Fruit fly (Drosophila melanogaster) whole organism, embryonic: ENCODE results near the gene CG6083.
A peak's percentile ranks its signal among the peaks of the same experiment; 100 is the strongest.

Source experiments
- Antp ChIP-seq: fragments of 200-800 bp; sonication (Bioruptor generic); optimal IDR thresholded peaks from 3 replicates; lab custom pipeline; 2016; ENCODE audit warnings: missing biosample characterization, missing genetic modification characterization
- Asciz ChIP-seq: fragments of 200-800 bp; sonication (Bioruptor generic); optimal IDR thresholded peaks from 2 replicates; lab custom pipeline; 2017; ENCODE audit warnings: missing biosample characterization, mild to moderate bottlenecking, missing genetic modification characterization, missing genetic modification reagents
- Atf-2 ChIP-seq: fragments of 200-800 bp; sonication (Bioruptor generic); optimal IDR thresholded peaks from 2 replicates; lab custom pipeline; 2016; ENCODE audit warnings: missing biosample characterization, missing genetic modification characterization
- Atf6 ChIP-seq: fragments of 200-800 bp; sonication (Bioruptor generic); IDR thresholded peaks from 2 replicates; pipeline ENCODE4 v1.3.6; 2022; ENCODE audit warnings: missing biosample characterization, missing genetic modification characterization
- CG10267 ChIP-seq: fragments of 200-800 bp; sonication (Bioruptor generic); optimal IDR thresholded peaks from 2 replicates; lab custom pipeline; 2018; ENCODE audit warnings: missing biosample characterization, mild to moderate bottlenecking, missing genetic modification characterization, moderate library complexity
- CG10321 ChIP-seq: fragments of 200-800 bp; sonication (Bioruptor generic); IDR thresholded peaks from 2 replicates; pipeline ENCODE4 v1.3.6; 2022; ENCODE audit warnings: missing biosample characterization, missing genetic modification characterization
- CG10462 ChIP-seq: fragments of 200-800 bp; sonication (Bioruptor generic); optimal IDR thresholded peaks from 2 replicates; lab custom pipeline; 2016; ENCODE audit warnings: missing biosample characterization, missing genetic modification characterization
- CG11247 ChIP-seq: fragments of 200-800 bp; sonication (Bioruptor generic); IDR thresholded peaks from 2 replicates; pipeline ENCODE4 v1.3.6; 2022; ENCODE audit warnings: missing biosample characterization, missing genetic modification characterization
- CG11456 ChIP-seq: fragments of 200-800 bp; sonication (Bioruptor generic); IDR thresholded peaks from 3 replicates; pipeline ENCODE4 v1.3.6; 2022; ENCODE audit warnings: missing biosample characterization, missing genetic modification characterization
- CG11695 ChIP-seq: fragments of 200-800 bp; sonication (Bioruptor generic); IDR thresholded peaks from 3 replicates; pipeline ENCODE4 v1.3.6; 2022; ENCODE audit warnings: missing biosample characterization, missing genetic modification characterization
- CG12071 ChIP-seq: fragments of 200-800 bp; sonication (Bioruptor generic); optimal IDR thresholded peaks from 3 replicates; lab custom pipeline; 2018; ENCODE audit warnings: missing biosample characterization, mild to moderate bottlenecking, missing genetic modification characterization
- CG17328 ChIP-seq: fragments of 200-800 bp; sonication (Bioruptor generic); IDR thresholded peaks from 2 replicates; pipeline ENCODE4 v1.3.6; 2022; ENCODE audit warnings: missing biosample characterization, missing genetic modification characterization
- CG17612 ChIP-seq: fragments of 200-800 bp; sonication (Bioruptor generic); IDR thresholded peaks from 2 replicates; pipeline ENCODE4 v1.3.6; 2022; ENCODE audit warnings: missing biosample characterization, missing genetic modification characterization
- CG17912 ChIP-seq: fragments of 200-800 bp; sonication (Bioruptor generic); optimal IDR thresholded peaks from 2 replicates; lab custom pipeline; 2018; ENCODE audit warnings: missing biosample characterization, mild to moderate bottlenecking, missing genetic modification characterization
- CG2116 ChIP-seq: fragments of 200-800 bp; sonication (Bioruptor generic); optimal IDR thresholded peaks from 3 replicates; lab custom pipeline; 2018; ENCODE audit warnings: missing biosample characterization, mild to moderate bottlenecking, missing genetic modification characterization
- CG2129 ChIP-seq: fragments of 200-800 bp; sonication (Bioruptor generic); IDR thresholded peaks from 2 replicates; pipeline ENCODE4 v1.3.6; 2022; ENCODE audit warnings: missing biosample characterization, missing genetic modification characterization; ENCODE audit not compliant: partially characterized antibody
- CG34376 ChIP-seq: fragments of 200-800 bp; sonication (Bioruptor generic); optimal IDR thresholded peaks from 2 replicates; lab custom pipeline; 2018; ENCODE audit warnings: missing biosample characterization, mild to moderate bottlenecking, missing genetic modification characterization
- CG3726 ChIP-seq: fragments of 200-800 bp; sonication (Bioruptor generic); IDR thresholded peaks from 3 replicates; pipeline ENCODE4, ENCODE4 v1.3.6; 2022; ENCODE audit warnings: missing biosample characterization, missing genetic modification characterization
- CG42726 ChIP-seq: fragments of 200-800 bp; sonication (Bioruptor generic); IDR thresholded peaks from 2 replicates; pipeline ENCODE4 v1.3.6; 2022; ENCODE audit warnings: missing biosample characterization, missing genetic modification characterization; ENCODE audit not compliant: partially characterized antibody
- CG7271 ChIP-seq: fragments of 200-800 bp; sonication (Bioruptor generic); optimal IDR thresholded peaks from 2 replicates; lab custom pipeline; 2018; ENCODE audit warnings: missing biosample characterization, mild to moderate bottlenecking, missing genetic modification characterization, moderate library complexity
- CG7357 ChIP-seq: fragments of 200-800 bp; sonication (Bioruptor generic); IDR thresholded peaks from 3 replicates; pipeline ENCODE4 v1.3.6; 2022; ENCODE audit warnings: missing biosample characterization, missing genetic modification characterization
- CG8388 ChIP-seq: fragments of 200-800 bp; sonication (Bioruptor generic); optimal IDR thresholded peaks from 2 replicates; lab custom pipeline; 2019; ENCODE audit warnings: missing biosample characterization, mild to moderate bottlenecking, missing genetic modification characterization, moderate library complexity
- Dip2 ChIP-seq: fragments of 200-800 bp; sonication (Bioruptor generic); IDR thresholded peaks from 2 replicates; pipeline ENCODE4 v1.3.6; 2022; ENCODE audit warnings: missing biosample characterization, missing genetic modification characterization
- E2f2 ChIP-seq: fragments of 200-800 bp; sonication (Bioruptor generic); IDR thresholded peaks from 2 replicates; pipeline ENCODE4 v1.3.6; 2022; ENCODE audit warnings: missing biosample characterization, missing genetic modification characterization
- GATAe ChIP-seq: fragments of 200-800 bp; sonication (Bioruptor generic); conservative IDR thresholded peaks from 2 replicates; pipeline ENCODE4 v1.3.6; 2022; ENCODE audit warnings: missing biosample characterization, missing genetic modification characterization
- Gug ChIP-seq: fragments of 200-800 bp; sonication (Bioruptor generic); IDR thresholded peaks from 4 replicates; pipeline ENCODE4 v1.3.6; 2022; ENCODE audit warnings: missing biosample characterization, missing genetic modification characterization
- H2.0 ChIP-seq: fragments of 200-800 bp; sonication (Bioruptor generic); IDR thresholded peaks from 2 replicates; pipeline ENCODE4 v1.3.6; 2022; ENCODE audit warnings: missing biosample characterization, missing genetic modification characterization
- HLH54F ChIP-seq: fragments of 200-800 bp; sonication (Bioruptor generic); optimal IDR thresholded peaks from 3 replicates; lab custom pipeline; 2016; ENCODE audit warnings: missing biosample characterization, missing genetic modification characterization
- HLHmδ ChIP-seq: fragments of 200-800 bp; sonication (Bioruptor generic); optimal IDR thresholded peaks from 2 replicates; lab custom pipeline; 2018; ENCODE audit warnings: missing biosample characterization, mild to moderate bottlenecking, missing genetic modification characterization, moderate library complexity
- Hey ChIP-seq: fragments of 200-800 bp; sonication (Bioruptor generic); optimal IDR thresholded peaks from 3 replicates; lab custom pipeline; 2018; ENCODE audit warnings: missing biosample characterization, mild to moderate bottlenecking, missing genetic modification characterization
- Lpt ChIP-seq: fragments of >200 bp; optimal IDR thresholded peaks from 2 replicates; lab custom pipeline; 2018; ENCODE audit warnings: missing biosample characterization, missing genetic modification characterization
- MBD-R2 ChIP-seq: fragments of 200-800 bp; sonication (Bioruptor generic); IDR thresholded peaks from 2 replicates; pipeline ENCODE4 v1.3.6; 2022; ENCODE audit warnings: missing biosample characterization, missing genetic modification characterization
- Med ChIP-seq: fragments of 200-800 bp; sonication (Bioruptor generic); peaks from one replicate; lab custom pipeline; 2016; ENCODE audit warnings: missing biosample characterization, missing genetic modification characterization, mild to moderate bottlenecking, inconsistent platforms, moderate library complexity
- Myb ChIP-seq: fragments of 200-800 bp; sonication (Bioruptor generic); optimal IDR thresholded peaks from 2 replicates; lab custom pipeline; 2016; ENCODE audit warnings: missing biosample characterization, missing genetic modification characterization
- Nf-YA ChIP-seq: fragments of 200-800 bp; sonication (Bioruptor generic); IDR thresholded peaks from 2 replicates; pipeline ENCODE4 v1.3.6; 2022; ENCODE audit warnings: missing biosample characterization, missing genetic modification characterization
- Sin3A ChIP-seq: fragments of >200 bp; optimal IDR thresholded peaks from 2 replicates; lab custom pipeline; 2018
- Sry-δ ChIP-seq: fragments of 200-800 bp; sonication (Bioruptor generic); optimal IDR thresholded peaks from 2 replicates; lab custom pipeline; 2016; ENCODE audit warnings: missing biosample characterization, missing genetic modification characterization
- Taf1 ChIP-seq: fragments of 200-800 bp; sonication (Bioruptor generic); IDR thresholded peaks from 2 replicates; pipeline ENCODE4 v1.3.6; 2022; ENCODE audit warnings: missing biosample characterization, missing genetic modification characterization
- amos ChIP-seq: fragments of 200-800 bp; sonication (Bioruptor generic); IDR thresholded peaks from 2 replicates; pipeline ENCODE4 v1.3.6; 2022; ENCODE audit warnings: missing biosample characterization, missing genetic modification characterization; ENCODE audit not compliant: partially characterized antibody
- corto ChIP-seq: fragments of 200-800 bp; sonication (Bioruptor generic); optimal IDR thresholded peaks from 2 replicates; lab custom pipeline; 2016; ENCODE audit warnings: missing biosample characterization, mild to moderate bottlenecking, missing genetic modification characterization, moderate library complexity
- crp ChIP-seq, 2 experiments: fragments of 200-800 bp; sonication (Bioruptor generic); optimal IDR thresholded peaks; 2 replicates in 1 of 2; 3 replicates in 1 of 2; lab custom pipeline; 2017; ENCODE audit warnings: missing biosample characterization in 2 of 2, missing genetic modification characterization in 2 of 2, mild to moderate bottlenecking in 1 of 2, moderate library complexity in 1 of 2
- eve ChIP-seq, 2 experiments: fragments of >200 bp; optimal IDR thresholded peaks; 2 replicates each; lab custom pipeline; 2017; ENCODE audit warnings: missing biosample characterization in 2 of 2, missing genetic modification characterization in 2 of 2
- fd64A ChIP-seq: fragments of 200-800 bp; sonication (Bioruptor generic); optimal IDR thresholded peaks from 3 replicates; lab custom pipeline; 2018; ENCODE audit warnings: missing biosample characterization, mild to moderate bottlenecking, missing genetic modification characterization
- fd96Cb ChIP-seq: fragments of 200-800 bp; sonication (Bioruptor generic); optimal IDR thresholded peaks from 2 replicates; lab custom pipeline; 2018; ENCODE audit warnings: missing biosample characterization, mild to moderate bottlenecking, missing genetic modification characterization, moderate library complexity
- gsb ChIP-seq: fragments of 200-800 bp; sonication (Bioruptor generic); IDR thresholded peaks from 2 replicates; pipeline ENCODE4 v1.3.6; 2022; ENCODE audit warnings: missing biosample characterization, missing genetic modification characterization
- hth ChIP-seq: fragments of >200 bp; optimal IDR thresholded peaks from 2 replicates; lab custom pipeline; 2017; ENCODE audit warnings: inconsistent platforms
- nerfin-2 ChIP-seq: fragments of 200-800 bp; sonication (Bioruptor generic); IDR thresholded peaks from 2 replicates; pipeline ENCODE4 v1.3.6; 2022; ENCODE audit warnings: missing biosample characterization, missing genetic modification characterization; ENCODE audit not compliant: partially characterized antibody
- pzg ChIP-seq: fragments of 200-800 bp; sonication (Bioruptor generic); optimal IDR thresholded peaks from 3 replicates; lab custom pipeline; 2018; ENCODE audit warnings: missing biosample characterization, mild to moderate bottlenecking, missing genetic modification characterization, moderate library complexity
- shn ChIP-seq: fragments of 200-800 bp; sonication (Bioruptor generic); optimal IDR thresholded peaks from 3 replicates; lab custom pipeline; 2016; ENCODE audit warnings: missing biosample characterization, missing genetic modification characterization
- sima ChIP-seq: fragments of 200-800 bp; sonication (Bioruptor generic); optimal IDR thresholded peaks from 2 replicates; lab custom pipeline; 2016; ENCODE audit warnings: missing biosample characterization, missing genetic modification characterization
- z ChIP-seq: fragments of 200-800 bp; sonication (Bioruptor generic); IDR thresholded peaks from 3 replicates; pipeline ENCODE4 v1.3.6; 2022; ENCODE audit warnings: missing biosample characterization, missing genetic modification characterization

The CG6083 gene

dm6 chr3L:11630684-11631083 is 4.8 kb upstream of the CG6083 start (continued):
- TF ChIP-seq Sry-δ (GFP tag; lab: Kevin White, UChicago) (peak; percentile 46), Antp (GFP tag; lab: Kevin White, UChicago) (no peak), CG17912 (GFP tag; lab: Kevin White, UChicago) (no peak), CG11695 (no peak), hth (no peak), Myb (GFP tag; lab: Kevin White, UChicago) (peak; percentile 96), MBD-R2 (0 out of 2 replicates have a peak, but pooled peaks have one; percentile 10), Atf-2 (GFP tag; lab: Kevin White, UChicago) (no peak), eve (GFP tag; optimal IDR thresholded peaks at IDR 0.05; lab: Kevin White, UChicago) (peak in 1 of 2 experiments; percentile 50), Taf1 (GFP tag; lab: Robert Waterston, UW) (no peak), CG2116 (GFP tag; lab: Kevin White, UChicago) (peak; percentile 48), Med (GFP tag; lab: Kevin White, UChicago) (peak; percentile 23), E2f2 (GFP tag; lab: Robert Waterston, UW) (peak; percentile 93), sima (GFP tag; lab: Kevin White, UChicago) (no peak), pzg (GFP tag; lab: Kevin White, UChicago) (peak; percentile 61), Gug (GFP tag; lab: Robert Waterston, UW) (no peak)

- TF ChIP-seq Sin3A (lab: Kevin White, UChicago): no peak
- peak; percentile 77 for TF ChIP-seq E2f2 (GFP tag; lab: Robert Waterston, UW)
- no peak for TF ChIP-seq corto (GFP tag; lab: Kevin White, UChicago)
- peak; percentile 82 for TF ChIP-seq nerfin-2 (GFP tag; lab: Robert Waterston, UW)
- peak; percentile 1 for TF ChIP-seq CG7271
- TF ChIP-seq CG11456 (GFP tag; lab: Robert Waterston, UW): no peak
- TF ChIP-seq shn (GFP tag; lab: Kevin White, UChicago): no peak
- no peak for TF ChIP-seq CG8388 (GFP tag; lab: Kevin White, UChicago)
- no peak for TF ChIP-seq H2.0 (GFP tag; lab: Robert Waterston, UW)
- no peak for TF ChIP-seq CG11247 (GFP tag; lab: Robert Waterston, UW)
- no peak for TF ChIP-seq GATAe (GFP tag; lab: Robert Waterston, UW)
- no peak for TF ChIP-seq CG3726 (GFP tag; lab: Robert Waterston, UW)
- TF ChIP-seq Asciz (GFP tag; lab: Kevin White, UChicago): no peak
- peak; percentile 97; the same call in 1 of the 2 replicates for TF ChIP-seq CG42726 (GFP tag; lab: Robert Waterston, UW)
- TF ChIP-seq CG34376 (GFP tag; lab: Kevin White, UChicago): peak; percentile 43
- peak; percentile 83 for TF ChIP-seq CG2129
- no peak for TF ChIP-seq CG17612 (GFP tag; lab: Robert Waterston, UW)
- no peak for TF ChIP-seq CG7357 (GFP tag; lab: Robert Waterston, UW)
- TF ChIP-seq Nf-YA (GFP tag; lab: Robert Waterston, UW): no peak
- peak; percentile 98 for TF ChIP-seq amos (GFP tag; lab: Robert Waterston, UW)
- no peak for TF ChIP-seq CG12071 (GFP tag; lab: Kevin White, UChicago)
- no peak for TF ChIP-seq Lpt (GFP tag; lab: Kevin White, UChicago)
- TF ChIP-seq fd96Cb (tag; lab: Kevin White, UChicago): no peak
- TF ChIP-seq fd64A (GFP tag; lab: Kevin White, UChicago): no peak
- TF ChIP-seq Dip2 (GFP tag; lab: Robert Waterston, UW): no peak
- no peak for TF ChIP-seq Hey (tag; lab: Kevin White, UChicago)
- no peak for TF ChIP-seq gsb (GFP tag; lab: Robert Waterston, UW)
- TF ChIP-seq CG17328 (GFP tag; lab: Robert Waterston, UW): no peak
- TF ChIP-seq z (GFP tag; lab: Robert Waterston, UW): no peak
- TF ChIP-seq HLH54F (GFP tag; lab: Kevin White, UChicago): no peak
- no peak for TF ChIP-seq CG10321 (GFP tag; lab: Robert Waterston, UW)
- TF ChIP-seq crp (GFP tag; optimal IDR thresholded peaks at IDR 0.05; lab: Kevin White, UChicago): no peak
- no peak for TF ChIP-seq CG10462
- no peak for TF ChIP-seq Atf6 (GFP tag; lab: Robert Waterston, UW)
- peak; percentile 44 for TF ChIP-seq CG10267 (tag; lab: Kevin White, UChicago)
- TF ChIP-seq HLHmδ (GFP tag; lab: Kevin White, UChicago): no peak
Measured at dm6 chr3L:11627819-11628483, 2.0 kb upstream of the CG6083 start, which contains the start of gene Apt1. Gene Apt1, plus strand, starts transcription at chr3L:11628037.
